Worm (Caenorhabditis elegans): ENCODE data around the gene dyf-18.
A peak's percentile ranks its signal among the peaks of the same experiment; 100 is the strongest.

The dyf-18 gene

DNA sequence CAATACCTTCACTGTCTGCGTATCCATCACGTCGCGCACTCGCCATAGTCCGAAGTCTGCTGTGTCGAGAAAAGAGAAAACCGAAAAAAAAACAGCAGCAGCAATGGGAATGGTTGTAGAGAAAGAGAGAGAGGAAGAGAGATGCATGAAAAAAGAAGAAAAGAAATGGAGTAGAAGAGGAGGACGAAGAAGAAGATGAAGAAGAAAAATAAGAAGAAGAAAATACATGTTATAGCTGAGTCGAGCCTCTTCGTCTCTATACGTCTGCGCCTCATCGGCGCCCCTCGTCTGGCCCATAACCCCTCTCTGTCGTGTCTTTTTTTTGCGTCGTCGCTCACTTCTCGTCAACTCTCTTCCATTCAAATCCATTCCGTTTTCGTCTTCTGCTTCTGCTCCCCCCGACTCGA lies 8.7 kb upstream of the dyf-18 start (continued):
- TF ChIP-seq rcor-1 (GFP tag; IDR thresholded peaks at IDR 0.05), result 0 out of 2 replicates have a peak, but pooled peaks have one; percentile 26
- no peak for TF ChIP-seq mes-4 (tag; optimal IDR thresholded peaks at IDR 0.05)
- peak; percentile 69; the same call in 1 of the 2 replicates for TF ChIP-seq lin-26 (GFP tag; IDR thresholded peaks at IDR 0.05)
- no peak for TF ChIP-seq ztf-22 (GFP tag; optimal IDR thresholded peaks at IDR 0.05)
- TF ChIP-seq efl-1 (GFP tag; optimal IDR thresholded peaks at IDR 0.05), result no peak
- TF ChIP-seq nfya-2 (GFP tag; IDR thresholded peaks at IDR 0.05), result no peak
- TF ChIP-seq snpc-3.4 (tag; optimal IDR thresholded peaks at IDR 0.05), result no peak
- no peak for TF ChIP-seq F57A8.1 (GFP tag; optimal IDR thresholded peaks at IDR 0.05)
- TF ChIP-seq F52B5.7 (tag; optimal IDR thresholded peaks at IDR 0.05), result no peak
- TF ChIP-seq nfyb-1 (GFP tag; IDR thresholded peaks at IDR 0.05), result no peak
- TF ChIP-seq egl-44 (GFP tag; IDR thresholded peaks at IDR 0.05), result 0 out of 2 replicates have a peak, but pooled peaks have one; percentile 27
- TF ChIP-seq let-607 (tag; optimal IDR thresholded peaks at IDR 0.05), result no peak
- no peak for TF ChIP-seq mxl-1 (tag; optimal IDR thresholded peaks at IDR 0.05)
- peak; percentile 75 for TF ChIP-seq somi-1 (GFP tag; optimal IDR thresholded peaks at IDR 0.05)
- 0 out of 2 replicates have a peak, but pooled peaks have one; percentile 16 for TF ChIP-seq pbrm-1 (GFP tag; IDR thresholded peaks at IDR 0.05)
- no peak for TF ChIP-seq tlf-1 (GFP tag; optimal IDR thresholded peaks at IDR 0.05)
- TF ChIP-seq tbp1 (GFP tag; optimal IDR thresholded peaks at IDR 0.05), result peak; percentile 28
- TF ChIP-seq ama-1 (optimal IDR thresholded peaks at IDR 0.05), result no peak
- no peak for TF ChIP-seq ama-1 (GFP tag; optimal IDR thresholded peaks at IDR 0.05)
- no peak for TF ChIP-seq nhr-120 (GFP tag; IDR thresholded peaks at IDR 0.05)
- no peak for TF ChIP-seq snpc-1.3 (tag; optimal IDR thresholded peaks at IDR 0.05; ENCODE audit: insufficient read depth)
- TF ChIP-seq lin-35 (GFP tag; optimal IDR thresholded peaks at IDR 0.05), result no peak
- TF ChIP-seq hsf-1 (GFP tag; IDR thresholded peaks at IDR 0.05), result no peak
- no peak for TF ChIP-seq ceh-79 (tag; optimal IDR thresholded peaks at IDR 0.05)
- TF ChIP-seq ceh-91 (GFP tag; IDR thresholded peaks at IDR 0.05), result no peak
- TF ChIP-seq die-1 (tag; optimal IDR thresholded peaks at IDR 0.05), result peak; percentile 34
- TF ChIP-seq nhr-90 (tag; optimal IDR thresholded peaks at IDR 0.05), result no peak
- no peak for TF ChIP-seq cebp-1 (GFP tag; IDR thresholded peaks at IDR 0.05)
- peak; percentile 65 for TF ChIP-seq cebp-1 (tag; optimal IDR thresholded peaks at IDR 0.05)
- TF ChIP-seq snpc-4 (GFP tag; optimal IDR thresholded peaks at IDR 0.05), result no peak
- TF ChIP-seq snpc-4 (tag; optimal IDR thresholded peaks at IDR 0.05), result peak in 1 of 4 experiments; percentile 28
- TF ChIP-seq ztf-18 (tag; optimal IDR thresholded peaks at IDR 0.05), result no peak
- TF ChIP-seq ztf-3 (GFP tag; optimal IDR thresholded peaks at IDR 0.05), result no peak
- no peak for TF ChIP-seq lin-54 (GFP tag; optimal IDR thresholded peaks at IDR 0.05)
- peak; percentile 65; the same call in 1 of the 2 replicates for TF ChIP-seq hmg-1.2 (GFP tag; IDR thresholded peaks at IDR 0.05)
- TF ChIP-seq chd-7 (tag; optimal IDR thresholded peaks at IDR 0.05), result peak; percentile 18
- no peak for TF ChIP-seq cebp-2 (GFP tag; IDR thresholded peaks at IDR 0.05)
- TF ChIP-seq K12H6.12 (tag; optimal IDR thresholded peaks at IDR 0.05), result peak; percentile 69
- no peak for TF ChIP-seq hlh-26 (GFP tag; conservative IDR thresholded peaks at IDR 0.05)
- TF ChIP-seq ceh-27 (GFP tag; optimal IDR thresholded peaks at IDR 0.05), result peak; percentile 49
- TF ChIP-seq lag-1 (GFP tag; IDR thresholded peaks at IDR 0.05), result no peak
- TF ChIP-seq F57C9.4 (tag; optimal IDR thresholded peaks at IDR 0.05), result no peak
- TF ChIP-seq Y67H2A.10 (GFP tag; conservative IDR thresholded peaks at IDR 0.05), result no peak
- no peak for TF ChIP-seq rpc-1 (optimal IDR thresholded peaks at IDR 0.05)
- no peak for TF ChIP-seq rpc-1 (tag; optimal IDR thresholded peaks at IDR 0.05)
- no peak for TF ChIP-seq F22D6.2 (tag; optimal IDR thresholded peaks at IDR 0.05)
- peak; percentile 86 for TF ChIP-seq attf-5 (GFP tag; optimal IDR thresholded peaks at IDR 0.05)
- no peak for TF ChIP-seq let-526 (GFP tag; IDR thresholded peaks at IDR 0.05)
- TF ChIP-seq ceh-58 (GFP tag; IDR thresholded peaks at IDR 0.05), result no peak
- TF ChIP-seq Y53G8AR.9 (GFP tag; conservative IDR thresholded peaks at IDR 0.05), result no peak
